Fruit fly (Drosophila melanogaster) S2 (cell line): Measurements from ENCODE around the gene Acp36DE.

Experiments used
- CG8478 ChIP-seq: fragments of >200 bp; optimal IDR thresholded peaks from 2 replicates; lab custom pipeline; 2018
- CTCF ChIP-seq, 2 experiments: fragments of >200 bp; optimal IDR thresholded peaks; 2 replicates each; lab custom pipeline; 2018

Gene Acp36DE

DNA sequence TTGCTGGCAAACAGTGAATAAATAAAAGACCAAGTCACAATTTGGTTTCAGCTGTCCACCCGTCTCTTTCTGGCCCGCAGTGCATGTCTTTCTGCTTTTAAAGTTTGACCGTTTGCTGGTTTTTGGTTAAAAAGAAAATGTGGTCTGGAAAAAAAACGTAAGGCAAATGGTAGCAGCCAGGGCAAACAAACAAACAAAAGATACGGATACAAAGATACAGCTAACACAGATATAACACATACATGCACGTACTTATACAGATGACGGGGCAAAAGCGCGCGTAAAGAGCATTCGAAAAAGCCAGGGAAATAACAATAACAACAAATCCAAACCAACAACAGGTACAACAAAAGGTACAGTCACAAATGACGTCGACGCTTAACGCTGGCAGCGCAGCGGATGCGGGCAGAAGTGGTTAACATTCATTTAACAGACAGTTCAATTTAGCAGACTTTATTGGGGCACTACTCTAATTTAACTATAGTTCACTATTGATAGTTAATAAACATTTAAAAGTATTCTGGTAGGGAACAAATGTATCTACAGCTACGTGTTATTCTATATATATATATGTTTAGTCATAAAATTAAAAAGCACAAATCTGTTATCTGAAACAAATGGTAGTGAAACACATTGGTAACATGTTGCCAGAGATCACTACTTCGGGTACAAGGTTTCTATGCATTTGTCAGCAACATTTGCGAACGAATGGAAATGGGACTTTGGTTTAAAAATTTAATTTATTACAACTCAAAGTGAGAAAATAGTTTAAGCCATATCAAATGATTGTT lies 44.7 kb downstream of the Acp36DE start:
- TF ChIP-seq CTCF (optimal IDR thresholded peaks at IDR 0.05; lab: Kevin White, UChicago) (no peak), CG8478 (lab: Kevin White, UChicago) (no peak)

DNA sequence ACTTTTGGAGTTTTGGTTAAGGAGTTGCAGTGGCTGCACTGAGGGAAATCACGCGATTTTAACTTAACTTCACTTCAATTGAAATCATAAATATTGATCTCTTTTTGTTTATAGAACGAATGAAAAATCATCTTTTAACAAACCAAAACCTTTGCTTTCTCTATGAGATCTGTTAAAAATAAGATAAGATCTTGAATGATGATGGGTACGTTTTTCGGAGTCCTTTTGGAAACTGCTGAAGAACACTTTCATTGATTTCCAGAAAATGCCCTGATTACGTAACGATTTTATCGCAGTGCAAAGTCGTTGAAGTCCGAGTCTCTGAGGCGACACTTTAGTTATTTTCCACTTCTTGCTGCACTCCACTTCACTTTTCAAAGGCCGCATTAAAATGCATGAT lies 46.5 kb downstream of the Acp36DE start:
- TF ChIP-seq CG8478 (lab: Kevin White, UChicago) (no peak), CTCF (optimal IDR thresholded peaks at IDR 0.05; lab: Kevin White, UChicago) (no peak)

DNA sequence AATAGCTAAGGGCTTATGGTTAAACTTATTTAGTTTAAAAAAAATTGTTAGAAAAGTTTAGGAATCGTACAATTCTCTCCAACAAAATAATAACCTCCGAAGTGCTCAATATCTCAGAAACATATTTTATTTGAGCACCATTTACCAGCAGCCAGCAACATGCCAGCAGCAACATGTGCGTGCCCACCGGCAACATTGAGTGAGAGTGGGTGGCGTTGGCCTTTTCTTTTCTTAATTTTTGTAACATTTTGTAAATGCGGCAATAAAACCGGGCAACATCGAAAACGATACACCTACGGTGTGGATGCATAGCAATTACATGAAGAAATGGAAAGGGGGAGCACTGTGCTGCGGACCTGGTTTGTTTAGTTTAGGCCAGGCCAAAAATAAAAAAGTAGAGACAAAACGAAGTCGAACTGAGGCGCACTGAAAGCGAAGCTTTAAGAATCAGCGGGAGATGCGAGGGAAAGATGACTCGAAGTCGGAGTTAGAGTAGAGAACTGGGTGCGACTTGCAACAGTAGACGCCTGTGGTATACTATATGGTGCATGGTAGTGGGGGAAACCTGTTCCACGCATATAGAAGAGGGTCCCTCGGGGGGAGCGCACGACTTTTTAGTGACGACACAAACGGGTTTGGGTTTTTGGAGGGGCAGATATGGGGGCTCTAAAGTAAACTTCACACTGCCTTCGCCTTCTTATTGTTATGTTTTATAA lies 47.1 kb downstream of the Acp36DE start:
- TF ChIP-seq CTCF (optimal IDR thresholded peaks at IDR 0.05; lab: Kevin White, UChicago), result no peak
- no peak for TF ChIP-seq CG8478 (lab: Kevin White, UChicago)

DNA sequence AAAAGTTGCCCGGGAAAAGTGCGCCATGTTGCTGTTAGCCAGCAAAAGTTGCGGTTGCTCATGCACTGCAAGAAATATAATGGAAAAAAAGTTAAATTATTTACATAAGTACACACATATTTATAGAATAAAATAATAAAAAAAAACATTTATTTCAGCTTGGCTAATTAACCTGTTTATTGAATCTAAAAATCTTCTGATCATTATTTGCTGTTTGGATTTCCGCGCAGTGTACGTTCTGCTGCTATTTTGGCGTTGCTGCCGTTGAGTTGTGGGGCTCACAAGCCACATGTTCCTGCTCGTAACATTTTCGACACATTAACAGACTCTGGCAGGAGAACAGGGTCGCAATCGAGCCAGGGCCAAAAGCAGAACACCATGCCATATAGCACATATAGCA lies 48.3 kb downstream of the Acp36DE start:
- TF ChIP-seq CTCF (optimal IDR thresholded peaks at IDR 0.05; lab: Kevin White, UChicago) (no peak), CG8478 (lab: Kevin White, UChicago) (no peak)

DNA sequence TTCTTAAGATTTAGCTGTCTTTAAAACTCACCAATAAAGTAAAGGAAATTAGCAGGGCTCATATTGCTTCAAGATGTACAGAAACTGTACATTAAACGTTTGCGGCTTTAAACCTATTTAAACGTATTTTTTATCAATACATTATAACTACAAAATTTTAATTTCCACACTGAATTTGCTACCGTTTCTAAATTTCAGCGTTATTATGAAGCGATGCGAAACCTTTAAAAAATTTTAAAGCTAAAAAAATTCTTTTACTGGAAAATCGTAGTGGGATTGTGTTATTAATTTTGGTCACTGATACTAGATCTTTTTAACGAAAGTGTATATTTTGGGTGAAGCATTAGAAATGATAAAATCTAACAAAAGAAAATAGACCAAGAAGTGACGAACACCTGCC lies 49.5 kb downstream of the Acp36DE start, which contains the start of gene CG43354:
Gene CG43354 (minus strand): TSS at position 101 of the 400 bp plus-strand sequence.
- no peak for TF ChIP-seq CG8478 (lab: Kevin White, UChicago)
- TF ChIP-seq CTCF (optimal IDR thresholded peaks at IDR 0.05; lab: Kevin White, UChicago), result no peak

DNA sequence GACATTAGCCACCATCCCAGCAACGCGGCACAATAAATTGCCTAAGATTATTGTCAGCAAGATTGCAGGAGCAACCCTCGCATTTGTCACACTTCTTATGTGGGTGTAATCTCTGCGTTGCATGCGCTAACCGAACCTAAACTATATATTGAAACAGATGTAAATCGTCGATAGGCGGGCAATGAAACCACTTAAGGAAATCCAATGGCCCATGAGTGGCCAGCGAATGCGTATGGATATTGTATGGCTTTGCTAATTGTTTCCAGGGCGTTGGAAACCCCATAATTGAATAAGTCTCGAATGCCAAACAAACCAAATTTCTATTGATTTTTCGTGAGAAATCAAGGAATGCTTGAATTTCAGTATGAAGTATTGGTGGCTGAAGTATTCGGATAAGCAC lies 50.2 kb downstream of the Acp36DE start:
- TF ChIP-seq CTCF (optimal IDR thresholded peaks at IDR 0.05; lab: Kevin White, UChicago) (no peak), CG8478 (lab: Kevin White, UChicago) (no peak)

DNA sequence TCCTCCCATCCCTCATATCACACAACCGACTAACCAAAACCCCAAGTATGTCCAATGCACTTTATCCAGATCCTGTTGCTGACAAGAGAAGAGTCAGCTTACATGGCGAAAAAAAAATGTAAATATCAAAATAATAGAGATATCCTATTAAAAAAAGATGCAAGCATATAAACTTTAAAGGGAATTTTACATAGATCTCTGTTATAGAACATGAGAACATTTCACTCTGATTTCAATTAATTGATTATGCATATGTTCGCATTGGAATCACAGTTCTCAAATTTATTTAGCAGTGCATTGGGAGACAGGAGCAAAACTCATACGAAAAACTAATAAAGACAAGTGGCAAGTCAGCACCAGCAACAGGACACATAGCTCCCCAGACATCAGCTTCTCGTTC lies 51.0 kb downstream of the Acp36DE start:
- TF ChIP-seq CG8478 (lab: Kevin White, UChicago), result no peak
- TF ChIP-seq CTCF (optimal IDR thresholded peaks at IDR 0.05; lab: Kevin White, UChicago), result no peak
